Worm (Caenorhabditis elegans) whole organism, L2 larva: ENCODE results near the gene W05B10.6.

ENCODE experiments used
- C34F6.9 ChIP-seq: fragments of 150-350 bp; optimal IDR thresholded peaks from 2 replicates; lab custom pipeline; 2014; ENCODE audit warnings: missing biosample characterization, missing genetic modification characterization
- F13H6.1 ChIP-seq: sonication (generic microtip); optimal IDR thresholded peaks from 2 replicates; lab custom pipeline; 2016; ENCODE audit warnings: missing genetic modification characterization, missing compliant biosample characterization
- R02D3.7 ChIP-seq: fragments of 150-350 bp; optimal IDR thresholded peaks from 2 replicates; lab custom pipeline; 2014; ENCODE audit warnings: missing biosample characterization, missing genetic modification characterization
- Y55F3AM.14 ChIP-seq: fragments of 200-800 bp; sonication (Bioruptor generic); optimal IDR thresholded peaks from 2 replicates; lab custom pipeline; 2018; ENCODE audit warnings: mild to moderate bottlenecking, missing genetic modification characterization, missing compliant biosample characterization
- ZK546.5 ChIP-seq: sonication (generic microtip); optimal IDR thresholded peaks from 2 replicates; lab custom pipeline; 2017; ENCODE audit warnings: missing biosample characterization, missing genetic modification characterization
- alr-1 ChIP-seq: fragments of 150-350 bp; optimal IDR thresholded peaks from 2 replicates; lab custom pipeline; 2014; ENCODE audit warnings: missing biosample characterization, missing genetic modification characterization
- aly-2 ChIP-seq: fragments of 150-350 bp; optimal IDR thresholded peaks from 2 replicates; lab custom pipeline; 2014; ENCODE audit warnings: missing biosample characterization, missing genetic modification characterization
- blmp-1 ChIP-seq: sonication (generic microtip); optimal IDR thresholded peaks from 2 replicates; lab custom pipeline; 2017; ENCODE audit warnings: missing genetic modification characterization, mild to moderate bottlenecking, missing compliant biosample characterization, antibody characterized with exemption, moderate library complexity; ENCODE audit not compliant: insufficient read depth
- ceh-16 ChIP-seq: fragments of 150-350 bp; optimal IDR thresholded peaks from 2 replicates; lab custom pipeline; 2014; ENCODE audit warnings: missing biosample characterization, missing genetic modification characterization
- crh-2 ChIP-seq: sonication (generic microtip); optimal IDR thresholded peaks from 2 replicates; lab custom pipeline; 2017; ENCODE audit warnings: missing biosample characterization, missing genetic modification characterization
- dmd-4 ChIP-seq: sonication (generic microtip); optimal IDR thresholded peaks from 2 replicates; lab custom pipeline; 2017; ENCODE audit warnings: missing biosample characterization, missing genetic modification characterization
- egl-27 ChIP-seq: sonication (generic microtip); optimal IDR thresholded peaks from 3 replicates; lab custom pipeline; 2017; ENCODE audit warnings: missing biosample characterization, missing genetic modification reagents, missing genetic modification characterization
- elt-1 ChIP-seq: fragments of 150-350 bp; optimal IDR thresholded peaks from 2 replicates; lab custom pipeline; 2014; ENCODE audit warnings: missing biosample characterization, missing genetic modification characterization
- fos-1 ChIP-seq: fragments of 150-350 bp; optimal IDR thresholded peaks from 2 replicates; lab custom pipeline; 2014; ENCODE audit warnings: missing biosample characterization, missing genetic modification characterization
- lin-39 ChIP-seq: fragments of 150-350 bp; optimal IDR thresholded peaks from 2 replicates; lab custom pipeline; 2014; ENCODE audit warnings: missing biosample characterization, missing genetic modification reagents, missing genetic modification characterization
- lsy-2 ChIP-seq, 2 experiments: fragments of 150-350 bp in 1 of 2; sonication (generic microtip) in 1 of 2; optimal IDR thresholded peaks; 2 replicates each; lab custom pipeline; 2014 to 2017; ENCODE audit warnings: missing biosample characterization in 2 of 2, missing genetic modification characterization in 2 of 2
- mab-5 ChIP-seq: fragments of 150-350 bp; optimal IDR thresholded peaks from 2 replicates; lab custom pipeline; 2014; ENCODE audit warnings: missing biosample characterization, missing genetic modification characterization
- mbf-1 ChIP-seq: sonication (generic microtip); optimal IDR thresholded peaks from 2 replicates; lab custom pipeline; 2017; ENCODE audit warnings: missing biosample characterization, missing genetic modification characterization
- mdl-1 ChIP-seq, 2 experiments: fragments of 150-350 bp in 1 of 2; sonication (generic microtip) in 1 of 2; optimal IDR thresholded peaks; 2 replicates each; lab custom pipeline; 2017; ENCODE audit warnings: missing biosample characterization in 2 of 2, missing genetic modification characterization in 2 of 2
- nhr-11 ChIP-seq: fragments of 150-350 bp; optimal IDR thresholded peaks from 2 replicates; lab custom pipeline; 2014; ENCODE audit warnings: missing biosample characterization, missing genetic modification characterization
- nhr-12 ChIP-seq: fragments of 150-350 bp; optimal IDR thresholded peaks from 2 replicates; lab custom pipeline; 2014; ENCODE audit warnings: missing biosample characterization, missing genetic modification characterization
- nhr-21 ChIP-seq: fragments of 150-350 bp; optimal IDR thresholded peaks from 2 replicates; lab custom pipeline; 2014; ENCODE audit warnings: missing biosample characterization, missing genetic modification characterization
- nhr-23 ChIP-seq: fragments of 150-350 bp; optimal IDR thresholded peaks from 2 replicates; lab custom pipeline; 2014; ENCODE audit warnings: missing biosample characterization, missing genetic modification reagents, missing genetic modification characterization
- nhr-237 ChIP-seq: fragments of 150-350 bp; optimal IDR thresholded peaks from 2 replicates; lab custom pipeline; 2014; ENCODE audit warnings: missing biosample characterization, missing genetic modification characterization
- nhr-25 ChIP-seq: fragments of 150-350 bp; sonication (generic microtip); optimal IDR thresholded peaks from 3 replicates; lab custom pipeline; 2014; ENCODE audit warnings: missing biosample characterization, missing genetic modification characterization
- nhr-6 ChIP-seq: fragments of 150-350 bp; optimal IDR thresholded peaks from 2 replicates; lab custom pipeline; 2014; ENCODE audit warnings: missing biosample characterization, missing genetic modification characterization
- nhr-77 ChIP-seq: fragments of 150-350 bp; optimal IDR thresholded peaks from 2 replicates; lab custom pipeline; 2014; ENCODE audit warnings: missing biosample characterization, missing genetic modification characterization
- sem-4 ChIP-seq: fragments of 150-350 bp; optimal IDR thresholded peaks from 2 replicates; lab custom pipeline; 2014; ENCODE audit warnings: missing biosample characterization, missing genetic modification reagents, missing genetic modification characterization
- skn-1 ChIP-seq: sonication (generic microtip); optimal IDR thresholded peaks from 2 replicates; lab custom pipeline; 2017; ENCODE audit warnings: missing biosample characterization, missing genetic modification characterization
- sma-3 ChIP-seq: sonication (generic microtip); optimal IDR thresholded peaks from 2 replicates; lab custom pipeline; 2016; ENCODE audit warnings: missing genetic modification reagents, missing genetic modification characterization, missing compliant biosample characterization
- sma-9 ChIP-seq, 2 experiments: fragments of 150-350 bp in 1 of 2; sonication (generic microtip) in 1 of 2; optimal IDR thresholded peaks; 2 replicates each; lab custom pipeline; 2014 to 2016; ENCODE audit warnings: missing genetic modification characterization in 2 of 2, mild to moderate bottlenecking in 1 of 2, missing biosample characterization in 1 of 2, missing compliant biosample characterization in 1 of 2, missing genetic modification reagents in 1 of 2, moderate library complexity in 1 of 2
- snpc-4 ChIP-seq: fragments of 150-350 bp; optimal IDR thresholded peaks from 2 replicates; lab custom pipeline; 2014; ENCODE audit warnings: missing biosample characterization, missing genetic modification characterization
- unc-39 ChIP-seq: fragments of 150-350 bp; optimal IDR thresholded peaks from 2 replicates; lab custom pipeline; 2014; ENCODE audit warnings: missing biosample characterization, missing genetic modification characterization
- unc-55 ChIP-seq: fragments of 150-350 bp; sonication (generic microtip); optimal IDR thresholded peaks from 3 replicates; lab custom pipeline; 2014; ENCODE audit warnings: missing biosample characterization, missing genetic modification reagents, missing genetic modification characterization
- unc-62 ChIP-seq: fragments of 150-350 bp; optimal IDR thresholded peaks from 2 replicates; lab custom pipeline; 2014; ENCODE audit warnings: missing biosample characterization, missing genetic modification reagents, missing genetic modification characterization
- zag-1 ChIP-seq: fragments of 150-350 bp; optimal IDR thresholded peaks from 2 replicates; lab custom pipeline; 2014; ENCODE audit warnings: missing biosample characterization, missing genetic modification characterization
- ztf-1 ChIP-seq: fragments of 200-800 bp; sonication (Bioruptor generic); conservative IDR thresholded peaks from 2 replicates; pipeline ENCODE4 v1.3.6; 2022; ENCODE audit warnings: missing genetic modification characterization, missing compliant biosample characterization
- ztf-11 ChIP-seq: sonication (generic microtip); optimal IDR thresholded peaks from 2 replicates; lab custom pipeline; 2017; ENCODE audit warnings: missing biosample characterization, missing genetic modification characterization
- ztf-4 ChIP-seq: fragments of 150-350 bp; optimal IDR thresholded peaks from 2 replicates; lab custom pipeline; 2014; ENCODE audit warnings: missing biosample characterization, missing genetic modification characterization

Gene W05B10.6

DNA sequence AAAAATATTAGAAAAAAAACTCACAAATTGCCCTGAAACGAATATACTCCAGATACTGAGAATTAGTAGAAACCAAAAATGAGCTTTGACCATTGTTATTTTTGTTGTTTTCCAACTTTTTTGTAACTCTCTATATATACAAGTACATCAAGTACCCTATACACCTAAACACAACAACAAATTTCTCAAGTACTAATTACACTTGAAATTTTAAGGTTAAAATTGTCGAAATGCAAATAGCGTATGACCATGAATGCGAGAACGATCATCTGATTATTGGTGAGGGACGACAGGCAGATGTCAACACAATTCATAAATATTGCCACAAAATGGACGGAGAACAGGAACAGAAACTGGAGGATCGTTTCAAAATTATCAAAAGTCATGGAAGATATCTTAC is 33.7 kb downstream of the W05B10.6 start, which contains the start of gene F56H9.9:
Gene F56H9.9, minus strand, starts transcription at position 101 of the 400 bp plus-strand sequence.
- no peak for TF ChIP-seq mab-5 (tag; lab: Kevin White, UChicago)
- TF ChIP-seq nhr-23 (tag; lab: Kevin White, UChicago): no peak
- TF ChIP-seq sma-9 (GFP tag; optimal IDR thresholded peaks at IDR 0.05; lab: Kevin White, UChicago): no peak
- TF ChIP-seq sma-9 (tag; optimal IDR thresholded peaks at IDR 0.05; lab: Kevin White, UChicago): no peak
- TF ChIP-seq ztf-11 (tag; lab: Kevin White, UChicago): no peak
- TF ChIP-seq egl-27 (tag; lab: Kevin White, UChicago): no peak
- TF ChIP-seq ceh-16 (tag; lab: Kevin White, UChicago): no peak
- no peak for TF ChIP-seq mdl-1 (tag; optimal IDR thresholded peaks at IDR 0.05; lab: Kevin White, UChicago)
- no peak for TF ChIP-seq lin-39 (tag; lab: Kevin White, UChicago)
- TF ChIP-seq ZK546.5 (tag; lab: Kevin White, UChicago): no peak
- no peak for TF ChIP-seq F13H6.1 (tag; lab: Kevin White, UChicago)
- TF ChIP-seq aly-2 (tag; lab: Kevin White, UChicago): no peak
- TF ChIP-seq nhr-237 (tag; lab: Kevin White, UChicago): no peak
- no peak for TF ChIP-seq R02D3.7
- no peak for TF ChIP-seq Y55F3AM.14 (GFP tag; lab: Kevin White, UChicago)
- no peak for TF ChIP-seq nhr-77 (tag; lab: Kevin White, UChicago)
- TF ChIP-seq blmp-1 (tag; lab: Kevin White, UChicago): no peak

DNA sequence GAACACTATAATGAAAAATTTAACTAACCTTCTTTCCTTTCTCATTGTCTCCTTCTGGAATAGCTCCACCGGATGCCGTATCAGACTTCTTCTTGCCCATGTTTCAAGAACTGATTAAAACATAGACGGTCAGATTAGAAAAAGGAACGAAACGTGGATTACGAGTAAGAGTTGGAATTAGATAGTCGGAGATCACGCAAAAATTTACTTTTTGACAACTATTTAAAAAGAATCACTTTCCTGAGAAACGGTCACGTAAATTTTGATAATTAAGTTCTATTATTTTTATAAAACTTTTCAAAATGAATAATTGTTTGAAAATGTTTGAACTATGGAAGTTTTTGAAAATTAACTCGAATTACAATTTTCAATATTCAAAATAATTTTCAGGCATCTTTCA is 45.9 kb downstream of the W05B10.6 start, which contains the start of gene cyc-2.2:
Gene cyc-2.2, minus strand, starts transcription at position 101 of the 400 bp plus-strand sequence.
- TF ChIP-seq crh-2 (tag; lab: Kevin White, UChicago): no peak
- TF ChIP-seq unc-39 (tag; lab: Kevin White, UChicago): no peak
- TF ChIP-seq Y55F3AM.14 (GFP tag; lab: Kevin White, UChicago): no peak
- no peak for TF ChIP-seq ztf-4
- TF ChIP-seq nhr-237 (tag; lab: Kevin White, UChicago): no peak

ce11 chrV:12611029-12611428 is 47.0 kb downstream of the W05B10.6 start, which contains the start of gene cubn-1:
Gene cubn-1 (plus strand): TSS chrV:12611329.
- TF ChIP-seq nhr-11 (tag; lab: Kevin White, UChicago) (no peak), R02D3.7 (no peak), zag-1 (tag; lab: Kevin White, UChicago) (no peak), mbf-1 (no peak), mab-5 (tag; lab: Kevin White, UChicago) (no peak)

DNA sequence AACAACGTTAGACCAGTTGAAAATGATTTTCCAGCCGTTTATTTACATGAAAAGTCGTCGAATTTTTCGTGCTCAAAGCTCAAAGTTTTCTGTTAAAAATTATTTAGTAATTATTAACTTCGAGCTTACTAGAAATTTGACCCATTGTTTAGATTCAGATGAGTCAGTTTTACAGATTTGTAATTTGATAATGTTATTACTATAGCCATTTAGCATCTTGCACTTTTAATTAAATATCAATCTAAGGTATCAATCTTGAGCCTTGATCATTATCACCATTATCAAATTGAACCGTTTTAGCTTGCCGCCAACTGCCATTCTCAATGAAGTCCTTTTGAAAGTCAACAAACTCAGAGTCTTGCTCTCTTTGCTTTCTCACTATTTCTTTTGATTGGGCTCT is 48.5 kb downstream of the W05B10.6 start, which contains the start of gene ZC116.1:
Gene ZC116.1, plus strand, starts transcription at position 301 of the 400 bp plus-strand sequence.
- no peak for TF ChIP-seq nhr-21
- no peak for TF ChIP-seq ztf-11 (tag; lab: Kevin White, UChicago)
- TF ChIP-seq elt-1: no peak
- TF ChIP-seq nhr-12: no peak
- no peak for TF ChIP-seq C34F6.9
- TF ChIP-seq zag-1 (tag; lab: Kevin White, UChicago): no peak
- TF ChIP-seq unc-39 (tag; lab: Kevin White, UChicago): no peak
- TF ChIP-seq unc-55 (GFP tag; lab: Kevin White, UChicago): no peak
- TF ChIP-seq nhr-23 (tag; lab: Kevin White, UChicago): no peak
- TF ChIP-seq dmd-4 (tag; lab: Kevin White, UChicago): no peak
- TF ChIP-seq egl-27 (tag; lab: Kevin White, UChicago): no peak
- no peak for TF ChIP-seq unc-62 (GFP tag; lab: Kevin White, UChicago)
- TF ChIP-seq sma-3 (GFP tag; lab: Kevin White, UChicago): no peak

DNA sequence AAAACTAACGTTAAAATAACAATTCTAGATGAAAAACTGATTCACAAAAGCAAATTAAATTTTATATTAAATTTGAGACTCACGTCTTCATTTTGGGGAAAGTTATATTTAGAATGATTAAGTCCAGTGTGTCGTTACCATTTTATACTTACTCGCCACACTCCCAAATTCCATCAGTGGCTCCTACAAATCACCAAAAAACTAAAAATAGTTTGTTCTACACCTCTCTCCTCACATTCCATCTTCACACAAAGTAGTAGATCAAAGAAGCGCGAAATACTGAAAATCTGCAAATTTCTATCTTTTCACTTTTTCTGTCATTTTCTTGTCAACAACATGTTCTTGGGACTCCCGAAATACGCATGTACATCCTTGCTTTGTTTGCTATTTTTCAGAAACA is 49.2 kb downstream of the W05B10.6 start, which contains the start of gene ZC116.5:
Gene ZC116.5, minus strand, starts transcription at position 101 of the 400 bp plus-strand sequence.
- TF ChIP-seq nhr-23 (tag; lab: Kevin White, UChicago) (no peak), lsy-2 (tag; optimal IDR thresholded peaks at IDR 0.05; lab: Kevin White, UChicago) (no peak), snpc-4 (tag; lab: Kevin White, UChicago) (no peak), mab-5 (tag; lab: Kevin White, UChicago) (no peak), nhr-6 (no peak), nhr-21 (no peak), blmp-1 (tag; lab: Kevin White, UChicago) (no peak), skn-1 (no peak), mbf-1 (no peak), sma-9 (GFP tag; optimal IDR thresholded peaks at IDR 0.05; lab: Kevin White, UChicago) (no peak), sma-9 (tag; optimal IDR thresholded peaks at IDR 0.05; lab: Kevin White, UChicago) (no peak), C34F6.9 (no peak), ztf-1 (GFP tag; lab: Robert Waterston, UW) (no peak), ceh-16 (tag; lab: Kevin White, UChicago) (no peak), unc-55 (GFP tag; lab: Kevin White, UChicago) (no peak), nhr-25 (tag; lab: Kevin White, UChicago) (no peak), sem-4 (tag; lab: Kevin White, UChicago) (no peak), fos-1 (tag; lab: Kevin White, UChicago) (no peak), Y55F3AM.14 (GFP tag; lab: Kevin White, UChicago) (no peak), crh-2 (tag; lab: Kevin White, UChicago) (no peak), alr-1 (tag; lab: Kevin White, UChicago) (no peak)
